Worm (Caenorhabditis elegans): ENCODE results near the gene dlat-1.

ce11 chrV:14439236-14439635, 7.9 kb downstream of the dlat-1 start:
- TF ChIP-seq pha-4 (tag; optimal IDR thresholded peaks at IDR 0.05) (no peak), ekl-4 (GFP tag; IDR thresholded peaks at IDR 0.05) (no peak), B0019.2 (GFP tag; conservative IDR thresholded peaks at IDR 0.05) (no peak), lag-1 (GFP tag; IDR thresholded peaks at IDR 0.05) (no peak), egl-18 (GFP tag; IDR thresholded peaks at IDR 0.05) (no peak), K12H6.12 (tag; optimal IDR thresholded peaks at IDR 0.05) (no peak), snpc-4 (GFP tag; optimal IDR thresholded peaks at IDR 0.05) (no peak), snpc-4 (tag; optimal IDR thresholded peaks at IDR 0.05) (no peak), Y67H2A.10 (GFP tag; conservative IDR thresholded peaks at IDR 0.05) (no peak), ets-4 (GFP tag; optimal IDR thresholded peaks at IDR 0.05) (no peak), unc-130 (GFP tag; optimal IDR thresholded peaks at IDR 0.05) (no peak), lin-35 (GFP tag; optimal IDR thresholded peaks at IDR 0.05) (no peak), rec-8 (tag; optimal IDR thresholded peaks at IDR 0.05) (no peak)
